Fruit fly (Drosophila melanogaster) whole organism, prepupa: ENCODE data around the gene Pfdn5.

ENCODE experiments used
- CG3919 ChIP-seq: fragments of 200-800 bp; sonication (Bioruptor generic); optimal IDR thresholded peaks from 3 replicates; lab custom pipeline; 2016; ENCODE audit warnings: missing biosample characterization, missing genetic modification characterization
- CG6163 ChIP-seq: fragments of 200-800 bp; sonication (Bioruptor generic); IDR thresholded peaks from 3 replicates; pipeline ENCODE4 v1.3.6; 2022; ENCODE audit warnings: missing biosample characterization, missing genetic modification characterization
- Eip75B ChIP-seq: fragments of 200-800 bp; sonication (Bioruptor generic); optimal IDR thresholded peaks from 3 replicates; lab custom pipeline; 2016; ENCODE audit warnings: missing biosample characterization, missing genetic modification characterization
- Ets21C ChIP-seq: fragments of 200-800 bp; sonication (Bioruptor generic); optimal IDR thresholded peaks from 3 replicates; lab custom pipeline; 2016; ENCODE audit warnings: missing biosample characterization, missing genetic modification characterization
- Hr38 ChIP-seq: sonication (Bioruptor generic); optimal IDR thresholded peaks from 2 replicates; lab custom pipeline; 2016; ENCODE audit warnings: missing biosample characterization, missing genetic modification characterization
- OdsH ChIP-seq: fragments of 200-800 bp; sonication (Bioruptor generic); optimal IDR thresholded peaks from 3 replicates; lab custom pipeline; 2016; ENCODE audit warnings: missing biosample characterization, missing genetic modification characterization
- pdm3 ChIP-seq: fragments of 200-800 bp; sonication (Bioruptor generic); optimal IDR thresholded peaks from 3 replicates; lab custom pipeline; 2016; ENCODE audit warnings: missing biosample characterization, missing genetic modification characterization
- spab ChIP-seq: fragments of 200-800 bp; sonication (Bioruptor generic); optimal IDR thresholded peaks from 2 replicates; lab custom pipeline; 2017; ENCODE audit warnings: missing biosample characterization, mild to moderate bottlenecking, missing genetic modification characterization, missing genetic modification reagents
- ss ChIP-seq, 2 experiments: fragments of 200-800 bp; sonication (Bioruptor generic); optimal IDR thresholded peaks; 2 replicates in 1 of 2; 3 replicates in 1 of 2; lab custom pipeline; 2017 to 2018; ENCODE audit warnings: mild to moderate bottlenecking in 2 of 2, missing biosample characterization in 2 of 2, missing genetic modification characterization in 2 of 2, moderate library complexity in 1 of 2

DNA sequence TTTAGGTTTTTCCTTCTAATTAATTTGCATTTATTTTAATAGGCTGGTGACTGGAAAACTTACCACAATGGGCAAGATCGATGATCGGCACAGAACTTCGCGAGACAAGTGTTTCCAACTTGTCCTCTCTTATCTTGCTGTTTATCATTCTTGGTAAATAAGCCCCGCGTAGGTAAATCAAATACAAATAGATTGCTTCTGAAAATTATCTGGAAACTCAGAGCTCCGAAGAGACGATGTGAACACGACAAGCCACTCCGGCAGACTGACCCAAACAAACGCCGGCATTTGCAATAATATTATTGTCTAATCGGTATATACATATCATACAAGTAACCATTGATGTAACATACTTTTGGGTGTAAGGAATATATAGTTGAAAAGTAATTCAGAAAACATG, 43.5 kb downstream of the Pfdn5 start, which contains the start of gene CG33099:
- TF ChIP-seq CG6163 (peak; percentile 55), OdsH (GFP tag; lab: Kevin White, UChicago) (peak; percentile 20), Ets21C (GFP tag; lab: Kevin White, UChicago) (no peak), Eip75B (no peak), CG3919 (peak; percentile 32), ss (GFP tag; optimal IDR thresholded peaks at IDR 0.05; lab: Kevin White, UChicago) (peak in 1 of 2 experiments; percentile 26), Hr38 (no peak), pdm3 (GFP tag; lab: Kevin White, UChicago) (peak; percentile 8), spab (GFP tag; lab: Kevin White, UChicago) (no peak)
